Fruit fly (Drosophila melanogaster): ENCODE measurements around the gene Rev1.

dm6 chr3L:640324-640974 is 13.7 kb upstream of the Rev1 start:
- TF ChIP-seq pan (optimal IDR thresholded peaks at IDR 0.05) (no peak), usp (GFP tag; optimal IDR thresholded peaks at IDR 0.05) (no peak), psq (optimal IDR thresholded peaks at IDR 0.05) (no peak), EcR (GFP tag; optimal IDR thresholded peaks at IDR 0.05) (peak in 1 of 2 experiments; percentile 89), CG8478 (optimal IDR thresholded peaks at IDR 0.05) (no peak), Dll (optimal IDR thresholded peaks at IDR 0.05) (no peak)
